Fruit fly (Drosophila melanogaster): ENCODE results near the gene mtgo.

mtgo gene

DNA sequence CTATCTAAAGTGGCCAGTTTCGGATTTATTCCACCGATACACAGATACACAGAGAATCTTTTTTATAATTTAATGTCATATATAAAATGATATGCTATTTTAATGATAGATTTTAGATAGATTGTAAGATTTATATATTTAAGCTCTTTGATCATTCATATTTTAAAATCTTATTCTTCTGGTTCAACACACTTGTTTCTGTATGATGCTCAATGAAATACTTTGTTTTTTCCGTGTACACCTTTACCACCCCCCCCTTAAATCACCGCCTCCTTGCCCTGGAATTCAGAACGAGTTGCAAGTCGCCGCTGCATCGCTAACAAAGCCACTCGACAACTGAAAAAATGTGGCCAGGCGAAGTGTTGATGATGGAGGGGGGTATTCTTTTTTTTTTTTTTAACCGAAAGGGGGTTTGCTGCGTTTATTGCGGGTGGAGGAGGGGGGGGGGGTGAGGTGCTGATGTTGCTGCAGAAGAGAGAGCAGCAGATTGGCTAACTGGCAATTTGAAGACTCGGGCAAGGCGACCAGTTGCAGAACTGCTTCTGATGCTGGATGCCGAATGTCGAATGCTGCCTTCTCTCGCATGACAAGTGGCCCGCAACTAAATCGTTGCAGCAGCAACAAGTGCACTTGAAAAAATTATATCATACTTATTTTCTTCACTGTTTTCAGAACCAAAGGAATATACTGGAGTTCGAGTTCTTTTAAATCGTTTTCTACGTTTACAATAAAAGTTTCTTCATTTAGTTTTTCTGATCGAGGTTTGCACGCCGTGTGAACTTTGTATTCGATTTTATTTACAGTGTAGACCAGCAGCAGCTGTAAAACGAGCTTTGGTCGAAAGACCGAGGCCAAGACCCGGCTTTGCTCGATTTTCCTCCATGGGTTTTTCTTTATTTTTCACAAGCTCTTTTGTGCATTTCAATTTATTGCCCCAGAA lies 53.3 kb downstream of the mtgo start:
- TF ChIP-seq Smox (GFP tag; optimal IDR thresholded peaks at IDR 0.05), result peak; percentile 95
- TF ChIP-seq CG3919 (GFP tag; optimal IDR thresholded peaks at IDR 0.05), result peak; percentile 97
- TF ChIP-seq CG10669 (GFP tag; optimal IDR thresholded peaks at IDR 0.05), result peak; percentile 91
- TF ChIP-seq cyc (GFP tag; optimal IDR thresholded peaks at IDR 0.05), result peak; percentile 95
- TF ChIP-seq CG8119 (GFP tag; IDR thresholded peaks at IDR 0.05), result peak; percentile 97
- peak; percentile 94 for TF ChIP-seq vri (GFP tag; optimal IDR thresholded peaks at IDR 0.05)
- peak; percentile 92 for TF ChIP-seq CG11762 (GFP tag; optimal IDR thresholded peaks at IDR 0.05; ENCODE audit: insufficient read depth)
- peak; percentile 95 for TF ChIP-seq achi (GFP tag; optimal IDR thresholded peaks at IDR 0.05)
- TF ChIP-seq fd59A (GFP tag; optimal IDR thresholded peaks at IDR 0.05), result peak; percentile 95
- TF ChIP-seq Ets21C (GFP tag; optimal IDR thresholded peaks at IDR 0.05), result peak; percentile 93
- TF ChIP-seq spab (GFP tag; optimal IDR thresholded peaks at IDR 0.05), result peak; percentile 92
- peak; percentile 96 for TF ChIP-seq CG1621 (tag; optimal IDR thresholded peaks at IDR 0.05)
- peak; percentile 79 for TF ChIP-seq Blimp-1 (GFP tag; optimal IDR thresholded peaks at IDR 0.05)
- TF ChIP-seq CG15336 (GFP tag; IDR thresholded peaks at IDR 0.05), result peak; percentile 97
- TF ChIP-seq ss (GFP tag; optimal IDR thresholded peaks at IDR 0.05), result peak; percentile 92 to 95
- TF ChIP-seq Sox15 (GFP tag; optimal IDR thresholded peaks at IDR 0.05), result peak; percentile 87
- peak; percentile 94 for TF ChIP-seq net (GFP tag; optimal IDR thresholded peaks at IDR 0.05)
- peak; percentile 96 for TF ChIP-seq CG31627 (GFP tag; optimal IDR thresholded peaks at IDR 0.05)
- TF ChIP-seq Lpt (GFP tag; optimal IDR thresholded peaks at IDR 0.05), result peak; percentile 94
- TF ChIP-seq dac (GFP tag; optimal IDR thresholded peaks at IDR 0.05), result peak; percentile 93
- peak; percentile 93 for TF ChIP-seq CG6854 (GFP tag; optimal IDR thresholded peaks at IDR 0.05)
- TF ChIP-seq CG6808 (GFP tag; optimal IDR thresholded peaks at IDR 0.05), result peak; percentile 93
- TF ChIP-seq acj6 (GFP tag; optimal IDR thresholded peaks at IDR 0.05), result peak; percentile 96
- peak; percentile 88 for TF ChIP-seq CG7368 (GFP tag; optimal IDR thresholded peaks at IDR 0.05)
- peak; percentile 98 for TF ChIP-seq Sox14 (GFP tag; optimal IDR thresholded peaks at IDR 0.05)
- peak; percentile 98 for TF ChIP-seq Hr39 (GFP tag; optimal IDR thresholded peaks at IDR 0.05)
- TF ChIP-seq Eip93F (GFP tag; optimal IDR thresholded peaks at IDR 0.05), result peak; percentile 58
- peak; percentile 93 for TF ChIP-seq CG34406 (GFP tag; optimal IDR thresholded peaks at IDR 0.05)
- peak; percentile 97 for TF ChIP-seq Met (GFP tag; optimal IDR thresholded peaks at IDR 0.05)
- TF ChIP-seq Gug (GFP tag; IDR thresholded peaks at IDR 0.05), result peak; percentile 92
- TF ChIP-seq svp (GFP tag), result peak; percentile 98
- TF ChIP-seq salr (GFP tag; optimal IDR thresholded peaks at IDR 0.05), result peak; percentile 93
- TF ChIP-seq lz (GFP tag; optimal IDR thresholded peaks at IDR 0.05), result peak; percentile 96
- peak; percentile 88 for TF ChIP-seq CG8319 (GFP tag; optimal IDR thresholded peaks at IDR 0.05)
- peak; percentile 95 for TF ChIP-seq CG32006 (GFP tag; optimal IDR thresholded peaks at IDR 0.05)
- TF ChIP-seq fd85E (GFP tag; optimal IDR thresholded peaks at IDR 0.05), result peak; percentile 70
- TF ChIP-seq Eip75B (GFP tag; optimal IDR thresholded peaks at IDR 0.05), result peak; percentile 88
- peak; percentile 96 for TF ChIP-seq CG10631 (GFP tag; optimal IDR thresholded peaks at IDR 0.05)
- TF ChIP-seq Eip78C (GFP tag), result peak; percentile 99
- peak; percentile 96 for TF ChIP-seq OdsH (GFP tag; optimal IDR thresholded peaks at IDR 0.05)
- no peak for TF ChIP-seq fkh (GFP tag; optimal IDR thresholded peaks at IDR 0.05)
- peak; percentile 94 for TF ChIP-seq CG6276 (GFP tag; optimal IDR thresholded peaks at IDR 0.05)
- peak; percentile 96 for TF ChIP-seq topi (GFP tag; optimal IDR thresholded peaks at IDR 0.05)
- TF ChIP-seq Ets96B (tag; optimal IDR thresholded peaks at IDR 0.05), result peak; percentile 95
- peak; percentile 92 for TF ChIP-seq CG8632 (GFP tag; optimal IDR thresholded peaks at IDR 0.05)
- peak; percentile 91 for TF ChIP-seq CG9139 (GFP tag; optimal IDR thresholded peaks at IDR 0.05)
- TF ChIP-seq Hr4 (GFP tag; optimal IDR thresholded peaks at IDR 0.05), result peak; percentile 96
- TF ChIP-seq CG11902 (GFP tag; optimal IDR thresholded peaks at IDR 0.05), result peak; percentile 87
- TF ChIP-seq Hr38 (GFP tag; optimal IDR thresholded peaks at IDR 0.05), result peak; percentile 68
- TF ChIP-seq eg (GFP tag; IDR thresholded peaks at IDR 0.05), result peak; percentile 97

Measured in whole organism, prepupa.